Worm (Caenorhabditis elegans): ENCODE measurements around the gene nhr-159.

The nhr-159 gene

ce11 chrV:3916480-3916879, 38.4 kb upstream of the nhr-159 start, which contains the start of gene srx-67:
srx-67 (plus strand) TSS chrV:3916780.
- TF ChIP-seq K09A11.1 (tag; optimal IDR thresholded peaks at IDR 0.05; ENCODE audit: insufficient read depth) (no peak), elt-4 (tag; optimal IDR thresholded peaks at IDR 0.05) (no peak)

ce11 chrV:3913131-3913530, 35.0 kb upstream of the nhr-159 start:
- TF ChIP-seq pat-9 (tag; optimal IDR thresholded peaks at IDR 0.05): no peak
- no peak for TF ChIP-seq hlh-15 (tag; optimal IDR thresholded peaks at IDR 0.05)
- TF ChIP-seq ceh-48 (tag; optimal IDR thresholded peaks at IDR 0.05): no peak
- TF ChIP-seq ets-4 (tag; optimal IDR thresholded peaks at IDR 0.05): no peak
- TF ChIP-seq tbx-2 (tag; optimal IDR thresholded peaks at IDR 0.05): no peak
- TF ChIP-seq Y22D7AL.16 (tag; optimal IDR thresholded peaks at IDR 0.05): no peak
- no peak for TF ChIP-seq ceh-14 (tag; optimal IDR thresholded peaks at IDR 0.05)
- no peak for TF ChIP-seq C38D4.7 (GFP tag; optimal IDR thresholded peaks at IDR 0.05)
- no peak for TF ChIP-seq rnt-1 (tag; optimal IDR thresholded peaks at IDR 0.05)
- TF ChIP-seq ceh-30 (tag; optimal IDR thresholded peaks at IDR 0.05): no peak

ce11 chrV:3912472-3912871, 34.3 kb upstream of the nhr-159 start, which contains the start of gene srx-68:
srx-68 (plus strand) TSS chrV:3912772.
- TF ChIP-seq ref-2 (tag; optimal IDR thresholded peaks at IDR 0.05) (no peak), ahr-1 (tag; optimal IDR thresholded peaks at IDR 0.05) (no peak), ceh-19 (GFP tag; optimal IDR thresholded peaks at IDR 0.05) (no peak), ceh-45 (GFP tag; IDR thresholded peaks at IDR 0.05) (no peak), mec-3 (tag; optimal IDR thresholded peaks at IDR 0.05; ENCODE audit: borderline replicate concordance) (no peak), ttx-3 (tag; optimal IDR thresholded peaks at IDR 0.05) (no peak), Y22D7AL.16 (tag; optimal IDR thresholded peaks at IDR 0.05) (no peak), dve-1 (tag; optimal IDR thresholded peaks at IDR 0.05) (no peak), che-1 (tag; optimal IDR thresholded peaks at IDR 0.05) (no peak), C08G9.2 (tag; optimal IDR thresholded peaks at IDR 0.05) (no peak), madf-2 (tag; optimal IDR thresholded peaks at IDR 0.05) (no peak), ceh-2 (tag; optimal IDR thresholded peaks at IDR 0.05) (no peak), fax-1 (tag; optimal IDR thresholded peaks at IDR 0.05) (no peak), ceh-31 (tag; optimal IDR thresholded peaks at IDR 0.05) (no peak)

- TF ChIP-seq ceh-30 (tag; optimal IDR thresholded peaks at IDR 0.05): no peak
- TF ChIP-seq nhr-232 (tag; optimal IDR thresholded peaks at IDR 0.05): no peak
- no peak for TF ChIP-seq pax-1 (tag; optimal IDR thresholded peaks at IDR 0.05)
- TF ChIP-seq unc-3 (GFP tag; conservative IDR thresholded peaks at IDR 0.05): no peak
- TF ChIP-seq unc-3 (tag; optimal IDR thresholded peaks at IDR 0.05): no peak
- TF ChIP-seq ceh-24 (tag; optimal IDR thresholded peaks at IDR 0.05): no peak
- no peak for TF ChIP-seq ceh-48 (tag; optimal IDR thresholded peaks at IDR 0.05)
These were observed 27.7 kb upstream of the nhr-159 start, which contains the start of gene nhr-156 for ce11 chrV:3905841-3906240. nhr-156 (plus strand) TSS chrV:3906106.

- TF ChIP-seq ets-4 (tag; optimal IDR thresholded peaks at IDR 0.05) (no peak), dmd-4 (tag; optimal IDR thresholded peaks at IDR 0.05; ENCODE audit: borderline replicate concordance) (no peak), Y22D7AL.16 (tag; optimal IDR thresholded peaks at IDR 0.05) (no peak), fax-1 (tag; optimal IDR thresholded peaks at IDR 0.05) (no peak), C08G9.2 (tag; optimal IDR thresholded peaks at IDR 0.05) (no peak)
These were observed 25.3 kb upstream of the nhr-159 start for ce11 chrV:3903424-3903823.

ce11 chrV:3902458-3903157, 24.5 kb upstream of the nhr-159 start, which contains the start of the genes str-229 and srh-190:
str-229 (minus strand) TSS chrV:3902558.
srh-190 (plus strand) TSS chrV:3903107.
- TF ChIP-seq npax-4 (tag; optimal IDR thresholded peaks at IDR 0.05) (no peak), pax-1 (tag; optimal IDR thresholded peaks at IDR 0.05) (no peak), hlh-15 (tag; optimal IDR thresholded peaks at IDR 0.05) (no peak), ceh-22 (tag; optimal IDR thresholded peaks at IDR 0.05) (no peak), ttx-3 (tag; optimal IDR thresholded peaks at IDR 0.05) (no peak), sox-2 (GFP tag; IDR thresholded peaks at IDR 0.05) (no peak), syd-9 (tag; optimal IDR thresholded peaks at IDR 0.05) (no peak), rnt-1 (tag; optimal IDR thresholded peaks at IDR 0.05) (no peak)

All from whole organism, late embryonic.